Worm (Caenorhabditis elegans) whole organism, L1 larva: ENCODE data around the gene dmd-5.

Source experiments
- C04F5.9 ChIP-seq: sonication (generic microtip); optimal IDR thresholded peaks from 2 replicates; lab custom pipeline; 2016; ENCODE audit warnings: missing genetic modification characterization, missing compliant biosample characterization
- blmp-1 ChIP-seq: fragments of 150-350 bp; optimal IDR thresholded peaks from 2 replicates; lab custom pipeline; 2014; ENCODE audit warnings: missing biosample characterization, missing genetic modification characterization
- ceh-63 ChIP-seq: fragments of 200-800 bp; sonication (Bioruptor generic); optimal IDR thresholded peaks from 2 replicates; lab custom pipeline; 2018; ENCODE audit warnings: mild to moderate bottlenecking, missing genetic modification characterization, missing compliant biosample characterization
- ceh-8 ChIP-seq: fragments of 200-800 bp; sonication (Bioruptor generic); optimal IDR thresholded peaks from 2 replicates; lab custom pipeline; 2018; ENCODE audit warnings: mild to moderate bottlenecking, missing genetic modification characterization, moderate library complexity, missing compliant biosample characterization
- ceh-82 ChIP-seq, 3 experiments: fragments of 150-350 bp in 1 of 3; sonication (generic microtip) in 2 of 3; optimal IDR thresholded peaks; 2 replicates each; lab custom pipeline; 2014 to 2017; ENCODE audit warnings: missing biosample characterization in 3 of 3, missing genetic modification characterization in 3 of 3
- ceh-88 ChIP-seq: fragments of 200-800 bp; sonication (Bioruptor generic); IDR thresholded peaks from 2 replicates; pipeline ENCODE4 v1.3.6; 2022; ENCODE audit warnings: missing genetic modification characterization, missing compliant biosample characterization
- ces-1 ChIP-seq: fragments of 150-350 bp; optimal IDR thresholded peaks from 2 replicates; lab custom pipeline; 2014; ENCODE audit warnings: missing biosample characterization, missing genetic modification reagents, missing genetic modification characterization
- efl-3 ChIP-seq: fragments of 200-800 bp; sonication (Bioruptor generic); optimal IDR thresholded peaks from 2 replicates; lab custom pipeline; 2018; ENCODE audit warnings: mild to moderate bottlenecking, missing genetic modification characterization, missing compliant biosample characterization
- egl-27 ChIP-seq, 2 experiments: fragments of 150-350 bp in 1 of 2; sonication (generic microtip); optimal IDR thresholded peaks; 3 replicates each; lab custom pipeline; 2017 to 2018; ENCODE audit warnings: missing biosample characterization in 2 of 2, missing genetic modification characterization in 2 of 2, missing genetic modification reagents in 2 of 2
- elt-3 ChIP-seq, 6 experiments: fragments of 150-350 bp in 1 of 6; sonication (generic microtip); optimal IDR thresholded peaks; 2 replicates each; lab custom pipeline; 2017 to 2018; ENCODE audit warnings: missing biosample characterization in 6 of 6, missing genetic modification characterization in 6 of 6, inconsistent platforms in 1 of 6
- fkh-10 ChIP-seq: sonication (generic microtip); optimal IDR thresholded peaks from 2 replicates; lab custom pipeline; 2017; ENCODE audit warnings: missing biosample characterization, missing genetic modification reagents, missing genetic modification characterization
- grh-1 ChIP-seq: fragments of 200-800 bp; sonication (Bioruptor generic); IDR thresholded peaks from 2 replicates; pipeline ENCODE4 v1.3.6; 2022; ENCODE audit warnings: missing genetic modification reagents, missing genetic modification characterization, missing compliant biosample characterization
- hlh-17 ChIP-seq: fragments of 200-800 bp; sonication (Bioruptor generic); optimal IDR thresholded peaks from 2 replicates; lab custom pipeline; 2018; ENCODE audit warnings: missing genetic modification characterization, mild to moderate bottlenecking, missing compliant biosample characterization, moderate library complexity, borderline replicate concordance
- hlh-4 ChIP-seq: sonication (generic microtip); optimal IDR thresholded peaks from 2 replicates; lab custom pipeline; 2016; ENCODE audit warnings: mild to moderate bottlenecking, missing genetic modification characterization, missing compliant biosample characterization
- irx-1 ChIP-seq: sonication (generic microtip); optimal IDR thresholded peaks from 2 replicates; lab custom pipeline; 2016; ENCODE audit warnings: missing genetic modification characterization, missing compliant biosample characterization
- jun-1 ChIP-seq: fragments of 150-350 bp; optimal IDR thresholded peaks from 2 replicates; lab custom pipeline; 2014; ENCODE audit warnings: missing biosample characterization, missing genetic modification reagents, missing genetic modification characterization
- lin-14 ChIP-seq: fragments of 200-800 bp; sonication (Bioruptor generic); optimal IDR thresholded peaks from 2 replicates; lab custom pipeline; 2018; ENCODE audit warnings: mild to moderate bottlenecking, missing genetic modification characterization, moderate library complexity, missing compliant biosample characterization
- lin-15B ChIP-seq: fragments of 150-350 bp; sonication (generic microtip); optimal IDR thresholded peaks from 3 replicates; lab custom pipeline; 2014; ENCODE audit warnings: missing biosample characterization, missing genetic modification characterization
- lir-3 ChIP-seq: sonication (generic microtip); optimal IDR thresholded peaks from 2 replicates; lab custom pipeline; 2016; ENCODE audit warnings: mild to moderate bottlenecking, missing genetic modification characterization, moderate library complexity, missing compliant biosample characterization; ENCODE audit not compliant: poor library complexity
- nhr-12 ChIP-seq: sonication (generic microtip); optimal IDR thresholded peaks from 2 replicates; lab custom pipeline; 2017; ENCODE audit warnings: missing biosample characterization, missing genetic modification characterization
- nhr-19 ChIP-seq: fragments of 200-800 bp; sonication (Bioruptor generic); conservative IDR thresholded peaks from 2 replicates; pipeline ENCODE4 v1.3.6; 2022; ENCODE audit warnings: missing genetic modification characterization, missing compliant biosample characterization
- nhr-28 ChIP-seq: fragments of 150-350 bp; optimal IDR thresholded peaks from 2 replicates; lab custom pipeline; 2014; ENCODE audit warnings: missing biosample characterization, missing genetic modification characterization
- nhr-47 ChIP-seq: sonication (generic microtip); optimal IDR thresholded peaks from 2 replicates; lab custom pipeline; 2016; ENCODE audit warnings: mild to moderate bottlenecking, missing genetic modification characterization, moderate library complexity, missing compliant biosample characterization
- nhr-71 ChIP-seq: sonication (generic microtip); optimal IDR thresholded peaks from 2 replicates; lab custom pipeline; 2016; ENCODE audit warnings: mild to moderate bottlenecking, missing genetic modification characterization, moderate library complexity, missing compliant biosample characterization
- nhr-77 ChIP-seq: fragments of 150-350 bp; optimal IDR thresholded peaks from 2 replicates; lab custom pipeline; 2014; ENCODE audit warnings: missing biosample characterization, missing genetic modification characterization
- nhr-84 ChIP-seq: sonication (generic microtip); optimal IDR thresholded peaks from 2 replicates; lab custom pipeline; 2017; ENCODE audit warnings: missing biosample characterization, missing genetic modification characterization
- nhr-85 ChIP-seq: sonication (generic microtip); peaks from one replicate; lab custom pipeline; 2016; ENCODE audit warnings: missing genetic modification characterization, inconsistent platforms, missing compliant biosample characterization
- pag-3 ChIP-seq: sonication (generic microtip); optimal IDR thresholded peaks from 2 replicates; lab custom pipeline; 2017; ENCODE audit warnings: missing genetic modification characterization, mild to moderate bottlenecking, missing compliant biosample characterization, antibody characterized with exemption, borderline replicate concordance; ENCODE audit not compliant: insufficient read depth
- pax-3 ChIP-seq: fragments of 200-800 bp; sonication (Bioruptor generic); optimal IDR thresholded peaks from 2 replicates; lab custom pipeline; 2018; ENCODE audit warnings: mild to moderate bottlenecking, missing genetic modification characterization, moderate library complexity, missing compliant biosample characterization
- pqm-1 ChIP-seq: sonication (generic microtip); optimal IDR thresholded peaks from 3 replicates; lab custom pipeline; 2017; ENCODE audit warnings: missing biosample characterization, missing genetic modification characterization
- rnt-1 ChIP-seq: sonication (generic microtip); optimal IDR thresholded peaks from 2 replicates; lab custom pipeline; 2016; ENCODE audit warnings: mild to moderate bottlenecking, missing genetic modification characterization, moderate library complexity, missing compliant biosample characterization
- snu-23 ChIP-seq: sonication (generic microtip); optimal IDR thresholded peaks from 2 replicates; lab custom pipeline; 2016; ENCODE audit warnings: missing genetic modification characterization, missing compliant biosample characterization
- sox-4 ChIP-seq: sonication (generic microtip); optimal IDR thresholded peaks from 2 replicates; lab custom pipeline; 2016; ENCODE audit warnings: missing genetic modification characterization, missing compliant biosample characterization
- swsn-7 ChIP-seq: sonication (generic microtip); optimal IDR thresholded peaks from 2 replicates; lab custom pipeline; 2016; ENCODE audit warnings: missing genetic modification characterization, missing compliant biosample characterization
- tlp-1 ChIP-seq: fragments of 150-350 bp; optimal IDR thresholded peaks from 2 replicates; lab custom pipeline; 2014; ENCODE audit warnings: missing biosample characterization, missing genetic modification characterization
- unc-130 ChIP-seq: fragments of 150-350 bp; optimal IDR thresholded peaks from 2 replicates; lab custom pipeline; 2017; ENCODE audit warnings: missing biosample characterization, missing genetic modification characterization, inconsistent platforms
- unc-62 ChIP-seq: fragments of 150-350 bp; optimal IDR thresholded peaks from 2 replicates; lab custom pipeline; 2014; ENCODE audit warnings: missing biosample characterization, missing genetic modification reagents, missing genetic modification characterization
- unc-86 ChIP-seq: sonication (generic microtip); optimal IDR thresholded peaks from 2 replicates; lab custom pipeline; 2016; ENCODE audit warnings: missing genetic modification characterization, missing compliant biosample characterization
- vab-15 ChIP-seq: sonication (generic microtip); optimal IDR thresholded peaks from 2 replicates; lab custom pipeline; 2017; ENCODE audit warnings: missing genotype, mild to moderate bottlenecking, missing genetic modification characterization, missing compliant biosample characterization
- zip-4 ChIP-seq: fragments of 200-800 bp; sonication (Bioruptor generic); optimal IDR thresholded peaks from 2 replicates; lab custom pipeline; 2018; ENCODE audit warnings: mild to moderate bottlenecking, missing genetic modification characterization, moderate library complexity, missing compliant biosample characterization
- ztf-11 ChIP-seq, 2 experiments: sonication (generic microtip); optimal IDR thresholded peaks; 2 replicates each; lab custom pipeline; 2016 to 2017; ENCODE audit warnings: missing genetic modification characterization in 2 of 2, missing biosample characterization in 1 of 2, missing compliant biosample characterization in 1 of 2

Gene dmd-5

ce11 chrII:5736599-5736998 lies 37.4 kb downstream of the dmd-5 start:
- TF ChIP-seq irx-1 (tag; lab: Kevin White, UChicago): no peak
- TF ChIP-seq C04F5.9 (tag; lab: Kevin White, UChicago): no peak
- TF ChIP-seq unc-130 (tag; lab: Kevin White, UChicago): no peak
- peak; percentile 23 for TF ChIP-seq unc-86 (tag; lab: Kevin White, UChicago)

- TF ChIP-seq nhr-19 (GFP tag; lab: Robert Waterston, UW): no peak
- TF ChIP-seq nhr-85 (tag; lab: Kevin White, UChicago): peak; percentile 45
- no peak for TF ChIP-seq nhr-12
- TF ChIP-seq blmp-1 (tag; lab: Kevin White, UChicago): peak; percentile 30
These were observed 38.3 kb downstream of the dmd-5 start for ce11 chrII:5735744-5736143.

- TF ChIP-seq pax-3: no peak
These were observed 39.1 kb downstream of the dmd-5 start for ce11 chrII:5734883-5735282.

- TF ChIP-seq ztf-11 (tag; optimal IDR thresholded peaks at IDR 0.05; lab: Kevin White, UChicago): no peak
- TF ChIP-seq vab-15: no peak
- no peak for TF ChIP-seq ceh-88 (GFP tag; lab: Robert Waterston, UW)
- TF ChIP-seq nhr-71 (tag; lab: Kevin White, UChicago): no peak
- no peak for TF ChIP-seq lin-15B (tag; lab: Kevin White, UChicago)
- no peak for TF ChIP-seq rnt-1
- no peak for TF ChIP-seq unc-62 (GFP tag; lab: Kevin White, UChicago)
- TF ChIP-seq tlp-1: no peak
- TF ChIP-seq sox-4 (tag; lab: Kevin White, UChicago): no peak
- no peak for TF ChIP-seq ces-1 (GFP tag; lab: Kevin White, UChicago)
- TF ChIP-seq, all 84 proteins: peak for 0
These were observed 43.5 kb downstream of the dmd-5 start, which contains the start of the genes C18A3.7 and C18A3.11 for ce11 chrII:5730343-5731083. Gene C18A3.7, minus strand, starts transcription at chrII:5730443. Gene C18A3.11, plus strand, starts transcription at chrII:5731033.

ce11 chrII:5727707-5728106 lies 46.3 kb downstream of the dmd-5 start, which contains the start of gene rab-3:
Gene rab-3, minus strand, starts transcription at chrII:5727853.
- peak; percentile 91 for TF ChIP-seq fkh-10
- no peak for TF ChIP-seq nhr-28
- no peak for TF ChIP-seq pqm-1 (tag; lab: Kevin White, UChicago)
- no peak for TF ChIP-seq tlp-1
- TF ChIP-seq lin-14 (GFP tag; lab: Kevin White, UChicago): peak; percentile 62
- peak in 1 of 3 experiments; percentile 11 for TF ChIP-seq ceh-82 (tag; optimal IDR thresholded peaks at IDR 0.05; lab: Kevin White, UChicago)
- TF ChIP-seq nhr-47 (tag; lab: Kevin White, UChicago): no peak
- TF ChIP-seq egl-27 (tag; optimal IDR thresholded peaks at IDR 0.05; lab: Kevin White, UChicago): no peak
- TF ChIP-seq ces-1 (GFP tag; lab: Kevin White, UChicago): peak; percentile 57
- TF ChIP-seq efl-3: no peak
- TF ChIP-seq zip-4: no peak
- TF ChIP-seq nhr-84 (tag; lab: Kevin White, UChicago): no peak
- no peak for TF ChIP-seq nhr-85 (tag; lab: Kevin White, UChicago)
- no peak for TF ChIP-seq lir-3 (tag; lab: Kevin White, UChicago)

- no peak for TF ChIP-seq nhr-84 (tag; lab: Kevin White, UChicago)
- no peak for TF ChIP-seq grh-1 (GFP tag; lab: Robert Waterston, UW)
- no peak for TF ChIP-seq ceh-63 (GFP tag; lab: Kevin White, UChicago)
- TF ChIP-seq jun-1: no peak
- no peak for TF ChIP-seq hlh-17 (GFP tag; lab: Kevin White, UChicago)
- no peak for TF ChIP-seq pax-3
- no peak for TF ChIP-seq elt-3 (tag; optimal IDR thresholded peaks at IDR 0.05; lab: Kevin White, UChicago)
- TF ChIP-seq nhr-47 (tag; lab: Kevin White, UChicago): peak; percentile 51
- peak; percentile 5 for TF ChIP-seq irx-1 (tag; lab: Kevin White, UChicago)
- no peak for TF ChIP-seq vab-15
- peak; percentile 1 for TF ChIP-seq nhr-77 (tag; lab: Kevin White, UChicago)
- TF ChIP-seq nhr-85 (tag; lab: Kevin White, UChicago): no peak
- TF ChIP-seq swsn-7 (tag; lab: Kevin White, UChicago): peak; percentile 65
- TF ChIP-seq snu-23 (GFP tag; lab: Kevin White, UChicago): peak; percentile 61
- no peak for TF ChIP-seq hlh-4 (tag; lab: Kevin White, UChicago)
- no peak for TF ChIP-seq pag-3 (tag; lab: Kevin White, UChicago)
- peak; percentile 38 for TF ChIP-seq ceh-8 (GFP tag; lab: Kevin White, UChicago)
These were observed 48.9 kb downstream of the dmd-5 start for ce11 chrII:5725094-5725493.
